Worm (Caenorhabditis elegans): ENCODE results near the gene cyp-13A7.

ce11 chrII:9840313-9840712 is 36.9 kb downstream of the cyp-13A7 start, which contains the start of gene ZK938.11:
- TF ChIP-seq him-1 (tag; optimal IDR thresholded peaks at IDR 0.05) (no peak), W03F9.2 (tag; optimal IDR thresholded peaks at IDR 0.05) (no peak), dao-5 (tag; optimal IDR thresholded peaks at IDR 0.05) (no peak)

Measured in whole organism, L4/young adult.